Fruit fly (Drosophila melanogaster) whole organism, wandering third instar larva: ENCODE data around the gene Sac1.

ENCODE experiments used
- Abd-B ChIP-seq: fragments of >200 bp; optimal IDR thresholded peaks from 2 replicates; lab custom pipeline; 2017; ENCODE audit warnings: missing biosample characterization, missing genetic modification characterization
- CG32264 ChIP-seq: fragments of 200-800 bp; sonication (Bioruptor generic); optimal IDR thresholded peaks from 2 replicates; lab custom pipeline; 2016; ENCODE audit warnings: missing biosample characterization, missing genetic modification characterization
- CG9705 ChIP-seq: fragments of 200-800 bp; sonication (Bioruptor generic); optimal IDR thresholded peaks from 2 replicates; lab custom pipeline; 2018; ENCODE audit warnings: missing biosample characterization, mild to moderate bottlenecking, missing genetic modification characterization
- CrebA ChIP-seq: fragments of 200-800 bp; sonication (Bioruptor generic); optimal IDR thresholded peaks from 2 replicates; lab custom pipeline; 2016; ENCODE audit warnings: missing biosample characterization, mild to moderate bottlenecking, missing genetic modification characterization, borderline replicate concordance
- Dif ChIP-seq: fragments of 200-275, 200-300 bp; sonication (Bioruptor generic); optimal IDR thresholded peaks from 2 replicates; lab custom pipeline; 2018; ENCODE audit warnings: missing biosample characterization, missing genetic modification characterization; ENCODE audit not compliant: partially characterized antibody
- HLH106 ChIP-seq: fragments of 200-800 bp; optimal IDR thresholded peaks from 3 replicates; lab custom pipeline; 2019; ENCODE audit warnings: missing biosample characterization, mild to moderate bottlenecking, missing genetic modification characterization, moderate library complexity
- Hnf4 ChIP-seq: fragments of 200-800 bp; sonication (Bioruptor generic); optimal IDR thresholded peaks from 2 replicates; lab custom pipeline; 2016; ENCODE audit warnings: missing biosample characterization, mild to moderate bottlenecking, missing genetic modification characterization
- Hr78 ChIP-seq: fragments of >200 bp; optimal IDR thresholded peaks from 2 replicates; lab custom pipeline; 2017; ENCODE audit warnings: missing biosample characterization, missing genetic modification characterization
- Jra ChIP-seq: sonication (Bioruptor generic); optimal IDR thresholded peaks from 2 replicates; lab custom pipeline; 2016; ENCODE audit warnings: missing biosample characterization, missing genetic modification characterization
- Mio ChIP-seq: sonication (Bioruptor generic); optimal IDR thresholded peaks from 2 replicates; lab custom pipeline; 2016; ENCODE audit warnings: missing biosample characterization, missing genetic modification characterization
- Myc ChIP-seq: fragments of >200 bp; optimal IDR thresholded peaks from 2 replicates; lab custom pipeline; 2017
- N ChIP-seq: fragments of >200 bp; optimal IDR thresholded peaks from 2 replicates; lab custom pipeline; 2018; ENCODE audit warnings: missing biosample characterization, missing external identifiers, missing genetic modification characterization
- OdsH ChIP-seq: fragments of 200-800 bp; sonication (Bioruptor generic); optimal IDR thresholded peaks from 2 replicates; lab custom pipeline; 2016; ENCODE audit warnings: missing biosample characterization, mild to moderate bottlenecking, missing genetic modification characterization
- Sp1 ChIP-seq: fragments of 200-800 bp; sonication (Bioruptor generic); optimal IDR thresholded peaks from 3 replicates; lab custom pipeline; 2019; ENCODE audit warnings: missing biosample characterization, mild to moderate bottlenecking, missing genetic modification characterization, moderate library complexity
- Vsx2 ChIP-seq: fragments of 200-300, 225-300 bp; sonication (Bioruptor generic); optimal IDR thresholded peaks from 2 replicates; lab custom pipeline; 2018; ENCODE audit warnings: missing biosample characterization, missing genetic modification characterization; ENCODE audit not compliant: partially characterized antibody
- br ChIP-seq: fragments of 200-800 bp; sonication (Bioruptor generic); optimal IDR thresholded peaks from 2 replicates; lab custom pipeline; 2016; ENCODE audit warnings: missing biosample characterization, missing genetic modification characterization
- brk ChIP-seq: fragments of 200-800 bp; sonication (Bioruptor generic); optimal IDR thresholded peaks from 2 replicates; lab custom pipeline; 2016; ENCODE audit warnings: missing biosample characterization, mild to moderate bottlenecking, missing genetic modification characterization
- dmrt93B ChIP-seq: fragments of 200-800 bp; sonication (Bioruptor generic); optimal IDR thresholded peaks from 2 replicates; lab custom pipeline; 2018; ENCODE audit warnings: missing biosample characterization, mild to moderate bottlenecking, missing genetic modification characterization
- dsf ChIP-seq: sonication (Bioruptor generic); optimal IDR thresholded peaks from 2 replicates; lab custom pipeline; 2016; ENCODE audit warnings: missing biosample characterization, missing genetic modification characterization, borderline replicate concordance
- ey ChIP-seq: fragments of 200-800 bp; sonication (Bioruptor generic); optimal IDR thresholded peaks from 2 replicates; lab custom pipeline; 2016; ENCODE audit warnings: missing biosample characterization, missing genetic modification characterization
- fru ChIP-seq: fragments of 200-800 bp; sonication (Bioruptor generic); optimal IDR thresholded peaks from 3 replicates; lab custom pipeline; 2016; ENCODE audit warnings: missing biosample characterization, mild to moderate bottlenecking, missing genetic modification characterization
- h ChIP-seq: fragments of 200-800 bp; sonication (Bioruptor generic); optimal IDR thresholded peaks from 3 replicates; lab custom pipeline; 2016; ENCODE audit warnings: missing biosample characterization, mild to moderate bottlenecking, missing genetic modification characterization
- lola ChIP-seq: fragments of >200 bp; optimal IDR thresholded peaks from 2 replicates; lab custom pipeline; 2017; ENCODE audit warnings: missing biosample characterization, missing genetic modification characterization
- pan ChIP-seq: fragments of >200 bp; optimal IDR thresholded peaks from 2 replicates; lab custom pipeline; 2017
- psq ChIP-seq: fragments of 200-800 bp; sonication (Bioruptor generic); optimal IDR thresholded peaks from 3 replicates; lab custom pipeline; 2017; ENCODE audit warnings: missing biosample characterization, mild to moderate bottlenecking, missing genetic modification characterization, moderate library complexity
- rgr ChIP-seq: fragments of 200-800 bp; sonication (Bioruptor generic); optimal IDR thresholded peaks from 3 replicates; lab custom pipeline; 2016; ENCODE audit warnings: missing biosample characterization, mild to moderate bottlenecking, missing genetic modification characterization
- sage ChIP-seq: fragments of 200-800 bp; sonication (Bioruptor generic); optimal IDR thresholded peaks from 2 replicates; lab custom pipeline; 2016; ENCODE audit warnings: missing biosample characterization, mild to moderate bottlenecking, missing genetic modification characterization
- sv ChIP-seq: fragments of 200-800 bp; sonication (Bioruptor generic); optimal IDR thresholded peaks from 3 replicates; lab custom pipeline; 2016; ENCODE audit warnings: missing biosample characterization, missing genetic modification characterization
- tai ChIP-seq: sonication (Bioruptor generic); optimal IDR thresholded peaks from 2 replicates; lab custom pipeline; 2016; ENCODE audit warnings: missing biosample characterization, missing genetic modification characterization
- woc ChIP-seq: sonication (Bioruptor generic); optimal IDR thresholded peaks from 2 replicates; lab custom pipeline; 2016; ENCODE audit warnings: missing biosample characterization, mild to moderate bottlenecking, missing genetic modification characterization

Gene Sac1

DNA sequence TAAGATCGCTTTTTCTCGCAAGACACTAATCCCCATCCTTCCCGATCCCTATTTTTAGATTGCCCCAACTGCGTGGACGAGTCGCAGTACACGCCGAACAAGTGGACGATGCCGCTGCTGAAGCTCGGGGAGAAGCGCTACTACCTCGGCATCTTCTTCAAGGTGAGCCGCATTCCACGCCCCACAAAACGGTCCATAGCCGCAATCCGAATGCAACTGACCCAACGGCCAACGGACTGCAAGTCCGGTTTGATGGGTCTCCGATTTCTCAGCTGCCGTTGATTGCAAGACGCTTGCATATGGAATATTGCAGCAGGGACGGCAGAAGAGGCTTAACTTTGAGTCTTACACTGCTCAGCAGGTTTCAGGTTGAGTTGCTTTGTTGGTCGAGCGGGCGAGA, 21.4 kb downstream of the Sac1 start:
- TF ChIP-seq Dif (peak; percentile 31), br (GFP tag; lab: Kevin White, UChicago) (no peak), Jra (no peak)
- TF ChIP-seq, all 38 proteins: peak for 1

DNA sequence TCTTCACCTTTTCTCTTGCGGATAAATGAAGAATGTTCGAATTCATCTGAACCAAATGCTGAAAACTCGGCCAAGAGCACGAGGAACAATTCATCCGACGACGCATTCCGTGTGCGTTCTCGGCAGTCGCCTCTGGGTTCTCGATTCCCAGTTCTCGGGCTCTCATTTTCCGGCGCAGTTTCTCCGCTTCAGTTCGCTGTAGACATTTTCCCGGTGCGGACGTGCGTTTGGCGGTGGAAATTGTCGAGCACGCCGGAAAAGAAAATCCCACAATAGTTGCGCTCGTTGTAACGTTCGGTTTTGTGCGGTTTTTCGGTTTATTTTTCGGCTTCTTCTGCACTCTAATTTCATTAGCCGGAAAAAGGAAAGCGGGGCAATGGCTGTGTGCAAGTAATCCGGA, 28.1 kb downstream of the Sac1 start, which contains the start of gene CG32333:
TSS of gene CG32333 (plus strand) at position 190 of the 400 bp plus-strand sequence.
- TF ChIP-seq CrebA (GFP tag; lab: Kevin White, UChicago) (no peak), Myc (lab: Kevin White, UChicago) (no peak), psq (GFP tag; lab: Kevin White, UChicago) (no peak), Hnf4 (no peak), CG9705 (GFP tag; lab: Kevin White, UChicago) (no peak), N (GFP tag; lab: Kevin White, UChicago) (no peak), sv (GFP tag; lab: Kevin White, UChicago) (no peak), h (GFP tag; lab: Kevin White, UChicago) (no peak), rgr (GFP tag; lab: Kevin White, UChicago) (no peak), dsf (no peak), CG32264 (GFP tag; lab: Kevin White, UChicago) (no peak), Abd-B (GFP tag; lab: Kevin White, UChicago) (no peak), fru (GFP tag; lab: Kevin White, UChicago) (no peak), lola (GFP tag; lab: Kevin White, UChicago) (no peak), Sp1 (GFP tag; lab: Kevin White, UChicago) (no peak), pan (lab: Kevin White, UChicago) (no peak), Mio (GFP tag; lab: Kevin White, UChicago) (no peak), OdsH (GFP tag; lab: Kevin White, UChicago) (no peak), HLH106 (tag; lab: Kevin White, UChicago) (no peak), Vsx2 (GFP tag; lab: Kevin White, UChicago) (no peak)

DNA sequence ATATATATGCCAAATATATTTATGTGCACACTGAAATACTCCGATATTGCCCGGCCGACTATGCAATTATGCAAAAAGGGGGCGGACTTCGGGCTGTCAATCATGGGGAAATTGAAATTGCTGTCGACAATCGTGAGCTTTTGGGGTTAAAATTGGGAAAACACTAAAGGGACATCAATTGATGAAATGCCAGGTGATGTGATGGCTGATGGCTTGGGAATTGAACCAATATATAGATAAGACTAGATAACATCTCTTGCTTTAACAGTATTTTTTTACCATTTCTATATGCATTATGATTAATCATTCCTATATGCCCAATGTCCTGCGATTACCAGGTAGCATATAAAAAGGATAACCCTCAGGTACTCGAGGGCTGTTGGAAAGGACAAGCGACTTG, 30.3 kb downstream of the Sac1 start:
- TF ChIP-seq brk (GFP tag; lab: Kevin White, UChicago) (no peak), Myc (lab: Kevin White, UChicago) (no peak), Hnf4 (no peak), fru (GFP tag; lab: Kevin White, UChicago) (no peak), Hr78 (GFP tag; lab: Kevin White, UChicago) (no peak), dmrt93B (GFP tag; lab: Kevin White, UChicago) (no peak)

DNA sequence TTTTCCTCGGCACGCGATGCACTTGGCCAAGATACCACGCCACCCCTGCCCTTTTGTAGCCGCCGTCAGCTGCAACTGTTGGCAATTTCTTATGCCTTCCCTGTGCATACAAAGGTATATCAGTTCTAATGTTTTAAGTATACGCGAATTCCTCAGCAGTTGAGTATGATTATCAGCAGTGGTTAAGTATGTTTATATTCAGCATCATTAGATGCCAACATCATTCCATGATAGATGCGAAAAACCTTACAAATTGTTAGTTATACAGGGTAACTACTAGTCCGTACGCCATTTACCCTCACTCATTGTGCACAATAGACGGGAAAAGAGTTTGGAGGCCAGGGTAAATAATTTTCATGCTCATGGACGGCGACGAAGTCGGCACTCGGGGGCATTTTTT, 32.1 kb downstream of the Sac1 start:
- TF ChIP-seq ey (peak; percentile 18), Sp1 (GFP tag; lab: Kevin White, UChicago) (no peak)

DNA sequence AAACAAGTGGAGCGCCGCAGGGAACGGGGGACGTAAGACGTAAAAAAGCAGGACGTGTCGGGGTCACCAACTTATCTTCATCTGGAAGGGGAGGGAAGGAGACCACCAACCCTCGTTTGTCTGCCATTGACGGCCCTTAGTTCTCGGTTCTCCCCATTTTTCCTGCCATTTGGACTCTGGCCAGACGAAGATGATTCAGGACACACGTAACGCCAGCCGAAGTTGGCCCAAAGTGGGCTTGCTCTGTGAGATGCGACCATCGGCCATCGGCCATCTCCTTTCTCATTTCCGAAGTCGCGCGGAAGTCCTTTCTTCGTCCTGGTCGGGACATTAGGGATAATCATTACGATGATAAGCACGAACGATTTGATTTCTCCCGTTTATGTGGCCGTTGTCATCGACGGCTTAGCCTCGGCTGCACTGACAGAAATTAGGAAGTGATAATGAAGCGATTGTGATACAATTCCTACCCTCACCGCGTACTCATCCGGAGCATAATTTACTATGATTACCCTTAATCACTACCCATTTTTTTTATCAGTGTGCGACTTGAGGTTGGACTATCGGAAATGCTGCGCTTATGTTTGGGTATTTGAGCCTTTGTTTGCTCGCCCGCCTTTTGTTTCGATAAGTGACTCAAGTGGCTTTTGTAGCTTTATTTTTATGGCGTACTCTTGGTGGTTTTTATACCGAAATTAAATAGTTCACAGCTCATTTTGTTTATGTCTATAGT, 33.4 kb downstream of the Sac1 start:
- TF ChIP-seq CG9705 (GFP tag; lab: Kevin White, UChicago) (no peak), dsf (no peak), Mio (GFP tag; lab: Kevin White, UChicago) (no peak), Jra (no peak), woc (GFP tag; lab: Kevin White, UChicago) (no peak), sage (GFP tag; lab: Kevin White, UChicago) (no peak), pan (lab: Kevin White, UChicago) (no peak), lola (GFP tag; lab: Kevin White, UChicago) (no peak), h (GFP tag; lab: Kevin White, UChicago) (no peak), Hnf4 (no peak), brk (GFP tag; lab: Kevin White, UChicago) (no peak), ey (no peak)

DNA sequence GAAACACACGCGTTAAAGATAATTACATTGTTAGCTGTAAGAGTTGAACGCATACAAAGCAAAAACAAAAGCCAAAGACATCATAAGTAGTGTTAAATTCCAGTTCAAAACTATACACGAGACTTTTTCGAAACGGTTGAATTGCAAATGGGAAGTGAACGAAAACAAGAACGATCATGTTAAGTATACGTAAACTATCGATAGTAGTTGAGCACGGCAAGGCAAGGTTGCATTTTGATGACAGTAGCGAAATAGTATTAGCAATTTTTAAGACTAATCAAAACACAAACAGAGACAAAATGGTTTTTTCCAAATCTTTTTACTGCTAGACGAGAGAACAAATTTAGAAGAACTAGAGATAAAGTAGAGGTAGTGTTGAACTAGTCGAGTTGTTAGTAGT, 47.2 kb downstream of the Sac1 start:
- TF ChIP-seq dmrt93B (GFP tag; lab: Kevin White, UChicago) (no peak), tai (no peak), fru (GFP tag; lab: Kevin White, UChicago) (no peak)
- TF ChIP-seq, all 38 proteins: peak for 0
